Fruit fly (Drosophila melanogaster) whole organism, embryonic: ENCODE results near the gene stg.

Experiments
- Abd-B ChIP-seq: fragments of 200-800 bp; sonication (Bioruptor generic); optimal IDR thresholded peaks from 2 replicates; lab custom pipeline; 2018; ENCODE audit warnings: missing biosample characterization, mild to moderate bottlenecking, missing genetic modification characterization, moderate library complexity
- Atf-2 ChIP-seq: fragments of 200-800 bp; sonication (Bioruptor generic); optimal IDR thresholded peaks from 2 replicates; lab custom pipeline; 2016; ENCODE audit warnings: missing biosample characterization, missing genetic modification characterization
- Atf3 ChIP-seq: fragments of 200-800 bp; sonication (Bioruptor generic); optimal IDR thresholded peaks from 3 replicates; lab custom pipeline; 2016; ENCODE audit warnings: missing biosample characterization, missing genetic modification characterization
- Awh ChIP-seq: fragments of 200-800 bp; sonication (Bioruptor generic); IDR thresholded peaks from 2 replicates; pipeline ENCODE4, ENCODE4 v1.3.6; 2022; ENCODE audit warnings: missing biosample characterization, missing genetic modification characterization
- CG11398 ChIP-seq: fragments of 200-800 bp; sonication (Bioruptor generic); optimal IDR thresholded peaks from 2 replicates; lab custom pipeline; 2016; ENCODE audit warnings: missing biosample characterization, missing genetic modification characterization
- CG15011 ChIP-seq: fragments of 200-800 bp; sonication (Bioruptor generic); optimal IDR thresholded peaks from 3 replicates; lab custom pipeline; 2018; ENCODE audit warnings: missing biosample characterization, mild to moderate bottlenecking, missing genetic modification characterization
- CG1529 ChIP-seq: fragments of 200-800 bp; sonication (Bioruptor generic); optimal IDR thresholded peaks from 3 replicates; lab custom pipeline; 2018; ENCODE audit warnings: missing biosample characterization, missing genetic modification characterization
- CG15601 ChIP-seq: fragments of 200-800 bp; sonication (Bioruptor generic); optimal IDR thresholded peaks from 3 replicates; lab custom pipeline; 2019; ENCODE audit warnings: missing biosample characterization, mild to moderate bottlenecking, missing genetic modification characterization, moderate library complexity
- CG1602 ChIP-seq: fragments of 200-800 bp; sonication (Bioruptor generic); optimal IDR thresholded peaks from 3 replicates; lab custom pipeline; 2016; ENCODE audit warnings: missing biosample characterization, missing genetic modification characterization
- CG1603 ChIP-seq: fragments of 200-800 bp; sonication (Bioruptor generic); optimal IDR thresholded peaks from 2 replicates; lab custom pipeline; 2019; ENCODE audit warnings: missing biosample characterization, mild to moderate bottlenecking, missing genetic modification characterization, moderate library complexity
- CG17361 ChIP-seq: fragments of 200-800 bp; sonication (Bioruptor generic); IDR thresholded peaks from 3 replicates; pipeline ENCODE4 v1.3.6; 2022; ENCODE audit warnings: missing biosample characterization, missing genetic modification characterization
- CG17568 ChIP-seq: fragments of 200-800 bp; sonication (Bioruptor generic); optimal IDR thresholded peaks from 2 replicates; lab custom pipeline; 2018; ENCODE audit warnings: missing biosample characterization, mild to moderate bottlenecking, missing genetic modification characterization, moderate library complexity
- CG17612 ChIP-seq: fragments of 200-800 bp; sonication (Bioruptor generic); IDR thresholded peaks from 2 replicates; pipeline ENCODE4 v1.3.6; 2022; ENCODE audit warnings: missing biosample characterization, missing genetic modification characterization
- CG2129 ChIP-seq: fragments of 200-800 bp; sonication (Bioruptor generic); IDR thresholded peaks from 2 replicates; pipeline ENCODE4 v1.3.6; 2022; ENCODE audit warnings: missing biosample characterization, missing genetic modification characterization; ENCODE audit not compliant: partially characterized antibody
- CG30431 ChIP-seq: fragments of 200-800 bp; sonication (Bioruptor generic); optimal IDR thresholded peaks from 2 replicates; lab custom pipeline; 2017; ENCODE audit warnings: missing biosample characterization, missing genetic modification characterization
- CG4360 ChIP-seq: fragments of 200-800 bp; sonication (Bioruptor generic); IDR thresholded peaks from 2 replicates; pipeline ENCODE4 v1.3.6; 2022; ENCODE audit warnings: missing biosample characterization, missing genetic modification characterization
- CG43689 ChIP-seq: fragments of 200-800 bp; sonication (Bioruptor generic); IDR thresholded peaks from 2 replicates; pipeline ENCODE4 v1.3.6; 2022; ENCODE audit warnings: missing biosample characterization, missing genetic modification characterization
- CG6813 ChIP-seq: fragments of 200-800 bp; sonication (Bioruptor generic); optimal IDR thresholded peaks from 2 replicates; lab custom pipeline; 2017; ENCODE audit warnings: missing biosample characterization, missing genetic modification characterization, mild to moderate bottlenecking, moderate library complexity, missing genetic modification reagents
- CG7271 ChIP-seq: fragments of 200-800 bp; sonication (Bioruptor generic); optimal IDR thresholded peaks from 2 replicates; lab custom pipeline; 2018; ENCODE audit warnings: missing biosample characterization, mild to moderate bottlenecking, missing genetic modification characterization, moderate library complexity
- CG7357 ChIP-seq: fragments of 200-800 bp; sonication (Bioruptor generic); IDR thresholded peaks from 3 replicates; pipeline ENCODE4 v1.3.6; 2022; ENCODE audit warnings: missing biosample characterization, missing genetic modification characterization
- CG7556 ChIP-seq: fragments of 200-800 bp; sonication (Bioruptor generic); optimal IDR thresholded peaks from 2 replicates; lab custom pipeline; 2017; ENCODE audit warnings: missing biosample characterization, mild to moderate bottlenecking, missing genetic modification characterization
- Dek ChIP-seq: fragments of 200-800 bp; sonication (Bioruptor generic); optimal IDR thresholded peaks from 3 replicates; lab custom pipeline; 2019; ENCODE audit warnings: missing biosample characterization, mild to moderate bottlenecking, missing genetic modification characterization, moderate library complexity
- E2f1 ChIP-seq: fragments of 200-800 bp; sonication (Bioruptor generic); IDR thresholded peaks from 2 replicates; pipeline ENCODE4 v1.3.6; 2022; ENCODE audit warnings: missing biosample characterization, missing genetic modification characterization
- HLHmδ ChIP-seq: fragments of 200-800 bp; sonication (Bioruptor generic); optimal IDR thresholded peaks from 2 replicates; lab custom pipeline; 2018; ENCODE audit warnings: missing biosample characterization, mild to moderate bottlenecking, missing genetic modification characterization, moderate library complexity
- Neu2 ChIP-seq: fragments of 200-800 bp; sonication (Bioruptor generic); optimal IDR thresholded peaks from 3 replicates; lab custom pipeline; 2016; ENCODE audit warnings: missing biosample characterization, missing genetic modification characterization, borderline replicate concordance
- Nf-YB ChIP-seq: fragments of 200-800 bp; sonication (Bioruptor generic); optimal IDR thresholded peaks from 3 replicates; lab custom pipeline; 2019; ENCODE audit warnings: missing biosample characterization, mild to moderate bottlenecking, missing genetic modification characterization, moderate library complexity
- Oaz ChIP-seq: fragments of 200-800 bp; sonication (Bioruptor generic); IDR thresholded peaks from 2 replicates; pipeline ENCODE4 v1.3.6; 2022; ENCODE audit warnings: missing biosample characterization, missing genetic modification characterization
- Six4 ChIP-seq: fragments of 200-800 bp; sonication (Bioruptor generic); optimal IDR thresholded peaks from 2 replicates; lab custom pipeline; 2016; ENCODE audit warnings: missing biosample characterization, missing genetic modification characterization
- Sox100B ChIP-seq: fragments of 200-800 bp; sonication (Bioruptor generic); optimal IDR thresholded peaks from 3 replicates; lab custom pipeline; 2018; ENCODE audit warnings: missing biosample characterization, mild to moderate bottlenecking, missing genetic modification characterization
- Trl ChIP-seq, 3 experiments: fragments of >200 bp in 2 of 3; fragments of 200-800 bp in 1 of 3; sonication (Bioruptor generic) in 1 of 3; optimal IDR thresholded peaks; 2 replicates in 1 of 3; 3 replicates in 2 of 3; lab custom pipeline; 2016 to 2017; ENCODE audit warnings: missing biosample characterization in 1 of 3, missing genetic modification characterization in 1 of 3
- ara ChIP-seq: fragments of 200-800 bp; sonication (Bioruptor generic); IDR thresholded peaks from 2 replicates; pipeline ENCODE4 v1.3.6; 2022; ENCODE audit warnings: missing biosample characterization, missing genetic modification characterization
- cad ChIP-seq: fragments of >200 bp; optimal IDR thresholded peaks from 2 replicates; lab custom pipeline; 2017; ENCODE audit warnings: missing biosample characterization, missing genetic modification characterization
- cg ChIP-seq: fragments of 200-800 bp; sonication (Bioruptor generic); optimal IDR thresholded peaks from 3 replicates; lab custom pipeline; 2019; ENCODE audit warnings: missing biosample characterization, mild to moderate bottlenecking, missing genetic modification characterization, moderate library complexity
- disco-r ChIP-seq: fragments of 200-800 bp; sonication (Bioruptor generic); optimal IDR thresholded peaks from 2 replicates; lab custom pipeline; 2016; ENCODE audit warnings: missing biosample characterization, missing genetic modification characterization
- dysf ChIP-seq: fragments of 200-800 bp; sonication (Bioruptor generic); IDR thresholded peaks from 3 replicates; pipeline ENCODE4 v1.3.6; 2022; ENCODE audit warnings: missing biosample characterization, missing genetic modification characterization
- gcm2 ChIP-seq: fragments of 200-800 bp; sonication (Bioruptor generic); optimal IDR thresholded peaks from 2 replicates; lab custom pipeline; 2016; ENCODE audit warnings: missing biosample characterization, missing genetic modification characterization
- gsb ChIP-seq: fragments of 200-800 bp; sonication (Bioruptor generic); IDR thresholded peaks from 2 replicates; pipeline ENCODE4 v1.3.6; 2022; ENCODE audit warnings: missing biosample characterization, missing genetic modification characterization
- ken ChIP-seq: fragments of 200-800 bp; sonication (Bioruptor generic); IDR thresholded peaks from 3 replicates; pipeline ENCODE4 v1.3.6; 2022; ENCODE audit warnings: missing biosample characterization, missing genetic modification characterization
- lmd ChIP-seq: fragments of 200-800 bp; sonication (Bioruptor generic); IDR thresholded peaks from 2 replicates; pipeline ENCODE4 v1.3.6; 2022; ENCODE audit warnings: missing biosample characterization, missing genetic modification characterization
- maf-S ChIP-seq: fragments of 200-800 bp; sonication (Bioruptor generic); optimal IDR thresholded peaks from 2 replicates; lab custom pipeline; 2016; ENCODE audit warnings: missing biosample characterization, missing genetic modification characterization
- nmo ChIP-seq: fragments of 200-800 bp; sonication (Bioruptor generic); optimal IDR thresholded peaks from 2 replicates; lab custom pipeline; 2018; ENCODE audit warnings: missing biosample characterization, mild to moderate bottlenecking, missing genetic modification characterization, moderate library complexity
- odd ChIP-seq: fragments of 200-800 bp; sonication (Bioruptor generic); optimal IDR thresholded peaks from 2 replicates; lab custom pipeline; 2017; ENCODE audit warnings: missing biosample characterization, mild to moderate bottlenecking, missing genetic modification characterization
- pros ChIP-seq: fragments of 200-800 bp; sonication (Bioruptor generic); optimal IDR thresholded peaks from 3 replicates; lab custom pipeline; 2019; ENCODE audit warnings: missing biosample characterization, mild to moderate bottlenecking, missing genetic modification characterization, moderate library complexity
- sqz ChIP-seq: fragments of 200-800 bp; sonication (Bioruptor generic); optimal IDR thresholded peaks from 3 replicates; lab custom pipeline; 2018; ENCODE audit warnings: missing biosample characterization, mild to moderate bottlenecking, missing genetic modification characterization
- tgo ChIP-seq: fragments of 200-800 bp; sonication (Bioruptor generic); IDR thresholded peaks from 3 replicates; pipeline ENCODE4 v1.3.6; 2022; ENCODE audit warnings: missing biosample characterization, missing genetic modification characterization
- unpg ChIP-seq: fragments of 200-800 bp; sonication (Bioruptor generic); optimal IDR thresholded peaks from 3 replicates; lab custom pipeline; 2018; ENCODE audit warnings: missing biosample characterization, mild to moderate bottlenecking, missing genetic modification characterization, moderate library complexity

The stg gene

dm6 chr3R:29210542-29211393 lies 44.8 kb downstream of the stg start (continued):
- TF ChIP-seq Atf-2 (GFP tag; lab: Kevin White, UChicago), result no peak
- TF ChIP-seq dysf (GFP tag; lab: Robert Waterston, UW), result no peak
- no peak for TF ChIP-seq lmd (GFP tag; lab: Robert Waterston, UW)
- TF ChIP-seq E2f1, result no peak
- TF ChIP-seq Neu2, result no peak
- 0 out of 3 replicates have a peak, but pooled peaks have one; percentile 18 for TF ChIP-seq CG17361 (GFP tag; lab: Robert Waterston, UW)
- TF ChIP-seq CG15601 (tag; lab: Kevin White, UChicago), result peak; percentile 4
- no peak for TF ChIP-seq Awh (GFP tag; lab: Robert Waterston, UW)
- no peak for TF ChIP-seq gcm2
- no peak for TF ChIP-seq CG1529 (GFP tag; lab: Kevin White, UChicago)
- TF ChIP-seq CG15011 (GFP tag; lab: Kevin White, UChicago), result no peak
- TF ChIP-seq CG4360, result no peak
- no peak for TF ChIP-seq CG7357 (GFP tag; lab: Robert Waterston, UW)
- TF ChIP-seq HLHmδ (GFP tag; lab: Kevin White, UChicago), result no peak

dm6 chr3R:29210091-29210490 lies 45.5 kb downstream of the stg start:
- TF ChIP-seq cg (GFP tag; lab: Kevin White, UChicago), result peak; percentile 60
- TF ChIP-seq Trl (optimal IDR thresholded peaks at IDR 0.05; lab: Kevin White, UChicago), result peak; percentile 18 to 24
- TF ChIP-seq Trl (GFP tag; optimal IDR thresholded peaks at IDR 0.05; lab: Kevin White, UChicago), result no peak
- TF ChIP-seq cad (GFP tag; lab: Kevin White, UChicago), result no peak

DNA sequence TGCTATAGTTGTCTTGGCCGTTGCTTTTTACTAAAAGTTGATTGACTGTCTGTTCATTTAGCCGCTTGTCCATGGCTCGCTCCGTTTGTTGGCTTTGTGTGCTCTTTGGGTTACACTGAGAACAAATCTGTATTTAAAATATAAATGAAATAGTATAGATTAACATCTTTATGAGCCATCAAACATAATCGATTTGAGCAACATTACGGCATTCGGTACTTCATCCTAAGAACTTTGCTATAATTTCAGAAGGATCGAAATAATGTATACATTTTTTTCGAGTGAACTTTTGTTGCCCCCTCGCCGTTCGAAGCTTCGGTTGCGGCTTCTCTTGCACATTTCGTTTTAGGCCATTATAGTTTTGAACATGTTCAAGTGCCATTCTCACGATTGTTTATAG lies 47.6 kb downstream of the stg start:
- TF ChIP-seq CG43689 (GFP tag; lab: Robert Waterston, UW) (peak; percentile 61), unpg (GFP tag; lab: Kevin White, UChicago) (peak; percentile 88), Oaz (peak; percentile 36; the same call in 1 of the 2 replicates), CG2129 (GFP tag; lab: Robert Waterston, UW) (no peak), CG7271 (tag; lab: Kevin White, UChicago) (peak; percentile 13), CG1603 (tag; lab: Kevin White, UChicago) (peak; percentile 82), CG11398 (no peak), Atf3 (GFP tag; lab: Kevin White, UChicago) (peak; percentile 33), Sox100B (GFP tag; lab: Kevin White, UChicago) (peak; percentile 59), lmd (GFP tag; lab: Robert Waterston, UW) (peak; percentile 68), ken (GFP tag; lab: Robert Waterston, UW) (peak; percentile 56; the same call in 2 of the 3 replicates), CG1602 (GFP tag; lab: Kevin White, UChicago) (peak; percentile 40), Six4 (GFP tag; lab: Kevin White, UChicago) (peak; percentile 35), CG7556 (peak; percentile 63), Nf-YB (GFP tag; lab: Kevin White, UChicago) (peak; percentile 27), CG17568 (GFP tag; lab: Kevin White, UChicago) (peak; percentile 53), dysf (GFP tag; lab: Robert Waterston, UW) (peak; percentile 76), tgo (GFP tag; lab: Robert Waterston, UW) (peak; percentile 72; the same call in 2 of the 3 replicates), gsb (no peak), sqz (peak; percentile 52), disco-r (GFP tag; lab: Kevin White, UChicago) (no peak), pros (GFP tag; lab: Kevin White, UChicago) (no peak), ara (peak; percentile 51; the same call in 1 of the 2 replicates), CG30431 (GFP tag; lab: Kevin White, UChicago) (peak; percentile 59), nmo (GFP tag; lab: Kevin White, UChicago) (peak; percentile 76), CG17612 (GFP tag; lab: Robert Waterston, UW) (0 out of 2 replicates have a peak, but pooled peaks have one; percentile 10), Abd-B (GFP tag; lab: Kevin White, UChicago) (peak; percentile 50), CG6813 (GFP tag; lab: Kevin White, UChicago) (peak; percentile 54), maf-S (GFP tag; lab: Kevin White, UChicago) (no peak), Dek (tag; lab: Kevin White, UChicago) (peak; percentile 60), odd (GFP tag; lab: Kevin White, UChicago) (peak; percentile 67)
